Fruit fly (Drosophila melanogaster) whole organism, adult: ENCODE data around the gene Acp29AB.

ENCODE experiments used
- CG11617 ChIP-seq: fragments of 200-800 bp; sonication (Bioruptor generic); optimal IDR thresholded peaks from 2 replicates; lab custom pipeline; 2017; ENCODE audit warnings: mild to moderate bottlenecking, missing biosample characterization, missing genetic modification reagents, missing genetic modification characterization
- CG12768 ChIP-seq: fragments of 200-800 bp; sonication (Bioruptor generic); optimal IDR thresholded peaks from 2 replicates; lab custom pipeline; 2017; ENCODE audit warnings: missing biosample characterization, missing genetic modification characterization, mild to moderate bottlenecking, moderate library complexity, missing genetic modification reagents
- CG14711 ChIP-seq: fragments of 200-800 bp; sonication (Bioruptor generic); optimal IDR thresholded peaks from 2 replicates; lab custom pipeline; 2018; ENCODE audit warnings: missing biosample characterization, mild to moderate bottlenecking, missing genetic modification characterization, moderate library complexity
- CG1620 ChIP-seq: fragments of 200-800 bp; sonication (Bioruptor generic); optimal IDR thresholded peaks from 2 replicates; lab custom pipeline; 2016; ENCODE audit warnings: missing biosample characterization, missing genetic modification characterization
- CG33017 ChIP-seq: fragments of 200-800 bp; sonication (Bioruptor generic); optimal IDR thresholded peaks from 2 replicates; lab custom pipeline; 2018; ENCODE audit warnings: missing biosample characterization, mild to moderate bottlenecking, missing genetic modification characterization, moderate library complexity
- CG5204 ChIP-seq: fragments of 200-800 bp; sonication (Bioruptor generic); optimal IDR thresholded peaks from 2 replicates; lab custom pipeline; 2016; ENCODE audit warnings: missing biosample characterization, missing genetic modification characterization
- CG7045 ChIP-seq: fragments of 200-800 bp; sonication (Bioruptor generic); optimal IDR thresholded peaks from 2 replicates; lab custom pipeline; 2017; ENCODE audit warnings: missing biosample characterization, mild to moderate bottlenecking, missing genetic modification characterization
- CG7101 ChIP-seq: fragments of 200-800 bp; sonication (Bioruptor generic); optimal IDR thresholded peaks from 2 replicates; lab custom pipeline; 2018; ENCODE audit warnings: missing biosample characterization, mild to moderate bottlenecking, missing genetic modification characterization, moderate library complexity
- Clk ChIP-seq: fragments of 200-800 bp; sonication (Bioruptor generic); optimal IDR thresholded peaks from 2 replicates; lab custom pipeline; 2017; ENCODE audit warnings: missing biosample characterization, missing genetic modification characterization
- Crg-1 ChIP-seq: fragments of 200-800 bp; sonication (Bioruptor generic); optimal IDR thresholded peaks from 2 replicates; lab custom pipeline; 2016; ENCODE audit warnings: missing biosample characterization, missing genetic modification characterization
- Hr96 ChIP-seq: fragments of 200-800 bp; sonication (Bioruptor generic); optimal IDR thresholded peaks from 2 replicates; lab custom pipeline; 2016; ENCODE audit warnings: missing biosample characterization, missing genetic modification characterization
- Mnt ChIP-seq: fragments of 200-800 bp; sonication (Bioruptor generic); optimal IDR thresholded peaks from 2 replicates; lab custom pipeline; 2016; ENCODE audit warnings: missing biosample characterization, mild to moderate bottlenecking, missing genetic modification characterization
- bab1 ChIP-seq: fragments of 200-800 bp; sonication (Bioruptor generic); optimal IDR thresholded peaks from 3 replicates; lab custom pipeline; 2019; ENCODE audit warnings: missing biosample characterization, mild to moderate bottlenecking, missing genetic modification characterization, moderate library complexity
- cic ChIP-seq: fragments of 200-800 bp; sonication (Bioruptor generic); optimal IDR thresholded peaks from 2 replicates; lab custom pipeline; 2017; ENCODE audit warnings: missing biosample characterization, mild to moderate bottlenecking, missing genetic modification characterization, moderate library complexity
- cnc ChIP-seq, 2 experiments: fragments of >200 bp; optimal IDR thresholded peaks; 2 replicates each; lab custom pipeline; 2017
- kay ChIP-seq: fragments of 200-800 bp; sonication (Bioruptor generic); peaks from one replicate; lab custom pipeline; 2016; ENCODE audit warnings: missing biosample characterization, missing genetic modification characterization, borderline replicate concordance
- ovo ChIP-seq: fragments of 200-800 bp; sonication (Bioruptor generic); optimal IDR thresholded peaks from 2 replicates; lab custom pipeline; 2016; ENCODE audit warnings: missing biosample characterization, missing genetic modification characterization
- pad ChIP-seq: fragments of 200-800 bp; sonication (Bioruptor generic); optimal IDR thresholded peaks from 3 replicates; lab custom pipeline; 2017; ENCODE audit warnings: missing biosample characterization, missing genetic modification characterization, mild to moderate bottlenecking, moderate library complexity, missing genetic modification reagents
- tj ChIP-seq: fragments of 200-800 bp; sonication (Bioruptor generic); optimal IDR thresholded peaks from 3 replicates; lab custom pipeline; 2017; ENCODE audit warnings: missing biosample characterization, mild to moderate bottlenecking, missing genetic modification characterization, moderate library complexity
- toe ChIP-seq: fragments of 200-800 bp; sonication (Bioruptor generic); optimal IDR thresholded peaks from 2 replicates; lab custom pipeline; 2016; ENCODE audit warnings: missing biosample characterization, missing genetic modification characterization

Gene Acp29AB

dm6 chr2L:8423460-8424089, 30.6 kb upstream of the Acp29AB start:
- TF ChIP-seq CG12768 (GFP tag; lab: Kevin White, UChicago) (no peak), tj (GFP tag; lab: Kevin White, UChicago) (peak; percentile 90)

dm6 chr2L:8423047-8423446, 30.0 kb upstream of the Acp29AB start:
- TF ChIP-seq cic (GFP tag; lab: Kevin White, UChicago), result no peak

- TF ChIP-seq CG14711 (tag; lab: Kevin White, UChicago), result no peak
Measured at dm6 chr2L:8421717-8422116, 28.7 kb upstream of the Acp29AB start.

- TF ChIP-seq cnc (optimal IDR thresholded peaks at IDR 0.05; lab: Kevin White, UChicago), result no peak
- no peak for TF ChIP-seq tj (GFP tag; lab: Kevin White, UChicago)
- no peak for TF ChIP-seq CG33017 (tag; lab: Kevin White, UChicago)
- TF ChIP-seq cic (GFP tag; lab: Kevin White, UChicago), result no peak
- TF ChIP-seq kay (GFP tag; lab: Kevin White, UChicago), result no peak
- no peak for TF ChIP-seq CG14711 (tag; lab: Kevin White, UChicago)
- no peak for TF ChIP-seq Mnt
- no peak for TF ChIP-seq ovo
- no peak for TF ChIP-seq CG12768 (GFP tag; lab: Kevin White, UChicago)
- no peak for TF ChIP-seq Crg-1 (GFP tag; lab: Kevin White, UChicago)
- no peak for TF ChIP-seq toe (GFP tag; lab: Kevin White, UChicago)
- TF ChIP-seq CG1620 (GFP tag; lab: Kevin White, UChicago), result no peak
- TF ChIP-seq CG5204, result no peak
Measured at dm6 chr2L:8420259-8420930, 27.4 kb upstream of the Acp29AB start.

dm6 chr2L:8419382-8419940, 26.4 kb upstream of the Acp29AB start:
- peak; percentile 70 for TF ChIP-seq pad (GFP tag; lab: Kevin White, UChicago)
- no peak for TF ChIP-seq CG11617 (GFP tag; lab: Kevin White, UChicago)

dm6 chr2L:8418113-8418885, 25.3 kb upstream of the Acp29AB start:
- TF ChIP-seq CG33017 (tag; lab: Kevin White, UChicago) (no peak), tj (GFP tag; lab: Kevin White, UChicago) (peak; percentile 68), Clk (GFP tag; lab: Kevin White, UChicago) (no peak)

dm6 chr2L:8417562-8417961, 24.5 kb upstream of the Acp29AB start:
- TF ChIP-seq tj (GFP tag; lab: Kevin White, UChicago), result peak; percentile 91
- TF ChIP-seq Mnt, result no peak
- TF ChIP-seq CG5204, result no peak
- no peak for TF ChIP-seq Clk (GFP tag; lab: Kevin White, UChicago)

- no peak for TF ChIP-seq Clk (GFP tag; lab: Kevin White, UChicago)
- peak; percentile 33 for TF ChIP-seq Hr96 (GFP tag; lab: Kevin White, UChicago)
- TF ChIP-seq ovo, result no peak
- no peak for TF ChIP-seq CG14711 (tag; lab: Kevin White, UChicago)
- TF ChIP-seq cic (GFP tag; lab: Kevin White, UChicago), result peak; percentile 19
- no peak for TF ChIP-seq CG11617 (GFP tag; lab: Kevin White, UChicago)
- peak; percentile 10 for TF ChIP-seq tj (GFP tag; lab: Kevin White, UChicago)
- TF ChIP-seq CG7101 (tag; lab: Kevin White, UChicago), result no peak
- TF ChIP-seq kay (GFP tag; lab: Kevin White, UChicago), result no peak
- TF ChIP-seq toe (GFP tag; lab: Kevin White, UChicago), result no peak
- no peak for TF ChIP-seq pad (GFP tag; lab: Kevin White, UChicago)
- TF ChIP-seq CG33017 (tag; lab: Kevin White, UChicago), result peak; percentile 1
- TF ChIP-seq CG1620 (GFP tag; lab: Kevin White, UChicago), result no peak
- TF ChIP-seq Mnt, result no peak
- TF ChIP-seq Crg-1 (GFP tag; lab: Kevin White, UChicago), result no peak
- TF ChIP-seq CG7045, result peak; percentile 5
- no peak for TF ChIP-seq cnc (optimal IDR thresholded peaks at IDR 0.05; lab: Kevin White, UChicago)
- TF ChIP-seq bab1, result peak; percentile 8
Measured at dm6 chr2L:8416350-8417046, 23.5 kb upstream of the Acp29AB start.
